Fruit fly (Drosophila melanogaster) whole organism, adult: ENCODE measurements around the gene Cad86C.
A peak's percentile ranks its signal among the peaks of the same experiment; 100 is the strongest.

Experiments
- CG11617 ChIP-seq: fragments of 200-800 bp; sonication (Bioruptor generic); optimal IDR thresholded peaks from 2 replicates; lab custom pipeline; 2017; ENCODE audit warnings: mild to moderate bottlenecking, missing biosample characterization, missing genetic modification reagents, missing genetic modification characterization
- CG12768 ChIP-seq: fragments of 200-800 bp; sonication (Bioruptor generic); optimal IDR thresholded peaks from 2 replicates; lab custom pipeline; 2017; ENCODE audit warnings: missing biosample characterization, missing genetic modification characterization, mild to moderate bottlenecking, moderate library complexity, missing genetic modification reagents
- CG14711 ChIP-seq: fragments of 200-800 bp; sonication (Bioruptor generic); optimal IDR thresholded peaks from 2 replicates; lab custom pipeline; 2018; ENCODE audit warnings: missing biosample characterization, mild to moderate bottlenecking, missing genetic modification characterization, moderate library complexity
- CG1620 ChIP-seq: fragments of 200-800 bp; sonication (Bioruptor generic); optimal IDR thresholded peaks from 2 replicates; lab custom pipeline; 2016; ENCODE audit warnings: missing biosample characterization, missing genetic modification characterization
- CG33017 ChIP-seq: fragments of 200-800 bp; sonication (Bioruptor generic); optimal IDR thresholded peaks from 2 replicates; lab custom pipeline; 2018; ENCODE audit warnings: missing biosample characterization, mild to moderate bottlenecking, missing genetic modification characterization, moderate library complexity
- CG5204 ChIP-seq: fragments of 200-800 bp; sonication (Bioruptor generic); optimal IDR thresholded peaks from 2 replicates; lab custom pipeline; 2016; ENCODE audit warnings: missing biosample characterization, missing genetic modification characterization
- CG7045 ChIP-seq: fragments of 200-800 bp; sonication (Bioruptor generic); optimal IDR thresholded peaks from 2 replicates; lab custom pipeline; 2017; ENCODE audit warnings: missing biosample characterization, mild to moderate bottlenecking, missing genetic modification characterization
- CG7101 ChIP-seq: fragments of 200-800 bp; sonication (Bioruptor generic); optimal IDR thresholded peaks from 2 replicates; lab custom pipeline; 2018; ENCODE audit warnings: missing biosample characterization, mild to moderate bottlenecking, missing genetic modification characterization, moderate library complexity
- Clk ChIP-seq: fragments of 200-800 bp; sonication (Bioruptor generic); optimal IDR thresholded peaks from 2 replicates; lab custom pipeline; 2017; ENCODE audit warnings: missing biosample characterization, missing genetic modification characterization
- Crg-1 ChIP-seq: fragments of 200-800 bp; sonication (Bioruptor generic); optimal IDR thresholded peaks from 2 replicates; lab custom pipeline; 2016; ENCODE audit warnings: missing biosample characterization, missing genetic modification characterization
- Hr96 ChIP-seq: fragments of 200-800 bp; sonication (Bioruptor generic); optimal IDR thresholded peaks from 2 replicates; lab custom pipeline; 2016; ENCODE audit warnings: missing biosample characterization, missing genetic modification characterization
- Mnt ChIP-seq: fragments of 200-800 bp; sonication (Bioruptor generic); optimal IDR thresholded peaks from 2 replicates; lab custom pipeline; 2016; ENCODE audit warnings: missing biosample characterization, mild to moderate bottlenecking, missing genetic modification characterization
- bab1 ChIP-seq: fragments of 200-800 bp; sonication (Bioruptor generic); optimal IDR thresholded peaks from 3 replicates; lab custom pipeline; 2019; ENCODE audit warnings: missing biosample characterization, mild to moderate bottlenecking, missing genetic modification characterization, moderate library complexity
- cic ChIP-seq: fragments of 200-800 bp; sonication (Bioruptor generic); optimal IDR thresholded peaks from 2 replicates; lab custom pipeline; 2017; ENCODE audit warnings: missing biosample characterization, mild to moderate bottlenecking, missing genetic modification characterization, moderate library complexity
- cnc ChIP-seq, 2 experiments: fragments of >200 bp; optimal IDR thresholded peaks; 2 replicates each; lab custom pipeline; 2017
- kay ChIP-seq: fragments of 200-800 bp; sonication (Bioruptor generic); peaks from one replicate; lab custom pipeline; 2016; ENCODE audit warnings: missing biosample characterization, missing genetic modification characterization, borderline replicate concordance
- ovo ChIP-seq: fragments of 200-800 bp; sonication (Bioruptor generic); optimal IDR thresholded peaks from 2 replicates; lab custom pipeline; 2016; ENCODE audit warnings: missing biosample characterization, missing genetic modification characterization
- pad ChIP-seq: fragments of 200-800 bp; sonication (Bioruptor generic); optimal IDR thresholded peaks from 3 replicates; lab custom pipeline; 2017; ENCODE audit warnings: missing biosample characterization, missing genetic modification characterization, mild to moderate bottlenecking, moderate library complexity, missing genetic modification reagents
- tj ChIP-seq: fragments of 200-800 bp; sonication (Bioruptor generic); optimal IDR thresholded peaks from 3 replicates; lab custom pipeline; 2017; ENCODE audit warnings: missing biosample characterization, mild to moderate bottlenecking, missing genetic modification characterization, moderate library complexity
- toe ChIP-seq: fragments of 200-800 bp; sonication (Bioruptor generic); optimal IDR thresholded peaks from 2 replicates; lab custom pipeline; 2016; ENCODE audit warnings: missing biosample characterization, missing genetic modification characterization

Gene Cad86C

dm6 chr3R:10863956-10864355, 37.1 kb downstream of the Cad86C start:
- peak; percentile 41 for TF ChIP-seq ovo (GFP tag; lab: Kevin White, UChicago)
- TF ChIP-seq Crg-1 (GFP tag; lab: Kevin White, UChicago) = no peak
- TF ChIP-seq pad (GFP tag; lab: Kevin White, UChicago) = no peak

dm6 chr3R:10868427-10868962, 41.6 kb downstream of the Cad86C start, which contains the start of the genes SelR and Tsp86D:
TSS of gene SelR (minus strand) at chr3R:10868642.
TSS of gene Tsp86D (plus strand) at chr3R:10868708.
- peak; percentile 56 for TF ChIP-seq CG33017 (tag; lab: Kevin White, UChicago)
- peak; percentile 54 for TF ChIP-seq CG7045
- TF ChIP-seq kay (GFP tag; lab: Kevin White, UChicago) = no peak
- peak; percentile 37 for TF ChIP-seq Clk (GFP tag; lab: Kevin White, UChicago)
- TF ChIP-seq toe = no peak
- peak; percentile 69 for TF ChIP-seq bab1 (GFP tag; lab: Kevin White, UChicago)
- TF ChIP-seq CG7101 = peak; percentile 53
- peak; percentile 54 for TF ChIP-seq CG12768 (GFP tag; lab: Kevin White, UChicago)
- TF ChIP-seq CG5204 (GFP tag; lab: Kevin White, UChicago) = no peak
- TF ChIP-seq pad (GFP tag; lab: Kevin White, UChicago) = peak; percentile 31
- TF ChIP-seq CG14711 (tag; lab: Kevin White, UChicago) = peak; percentile 50
- TF ChIP-seq Hr96 (GFP tag; lab: Kevin White, UChicago) = no peak
- TF ChIP-seq cnc (optimal IDR thresholded peaks at IDR 0.05; lab: Kevin White, UChicago) = no peak
- TF ChIP-seq CG1620 (GFP tag; lab: Kevin White, UChicago) = peak; percentile 16
- peak; percentile 6 for TF ChIP-seq ovo (GFP tag; lab: Kevin White, UChicago)
- peak; percentile 69 for TF ChIP-seq Mnt (GFP tag; lab: Kevin White, UChicago)
- TF ChIP-seq CG11617 = peak; percentile 61
- TF ChIP-seq tj (GFP tag; lab: Kevin White, UChicago) = peak; percentile 90
- no peak for TF ChIP-seq Crg-1 (GFP tag; lab: Kevin White, UChicago)
- peak; percentile 83 for TF ChIP-seq cic (GFP tag; lab: Kevin White, UChicago)

dm6 chr3R:10870561-10870960, 43.7 kb downstream of the Cad86C start:
- peak; percentile 32 for TF ChIP-seq cic (GFP tag; lab: Kevin White, UChicago)
- no peak for TF ChIP-seq CG12768 (GFP tag; lab: Kevin White, UChicago)
- TF ChIP-seq tj (GFP tag; lab: Kevin White, UChicago) = peak; percentile 8

dm6 chr3R:10872148-10872783, 45.4 kb downstream of the Cad86C start, which contains the start of gene Fdh:
TSS of gene Fdh (minus strand) at chr3R:10872381.
- TF ChIP-seq CG14711 (tag; lab: Kevin White, UChicago) (peak; percentile 77), CG12768 (GFP tag; lab: Kevin White, UChicago) (peak; percentile 62), CG1620 (GFP tag; lab: Kevin White, UChicago) (peak; percentile 3), toe (no peak), Clk (GFP tag; lab: Kevin White, UChicago) (no peak), CG11617 (peak; percentile 74), Hr96 (GFP tag; lab: Kevin White, UChicago) (no peak), cic (GFP tag; lab: Kevin White, UChicago) (peak; percentile 8), CG33017 (tag; lab: Kevin White, UChicago) (peak; percentile 72), Mnt (GFP tag; lab: Kevin White, UChicago) (peak; percentile 41), cnc (optimal IDR thresholded peaks at IDR 0.05; lab: Kevin White, UChicago) (peak in 1 of 2 experiments; percentile 52), kay (GFP tag; lab: Kevin White, UChicago) (peak; percentile 82), ovo (GFP tag; lab: Kevin White, UChicago) (peak; percentile 4), bab1 (GFP tag; lab: Kevin White, UChicago) (peak; percentile 58), CG5204 (GFP tag; lab: Kevin White, UChicago) (no peak), CG7045 (peak; percentile 23), tj (GFP tag; lab: Kevin White, UChicago) (peak; percentile 28), CG7101 (peak; percentile 69), pad (GFP tag; lab: Kevin White, UChicago) (peak; percentile 41), Crg-1 (GFP tag; lab: Kevin White, UChicago) (peak; percentile 6)

- no peak for TF ChIP-seq cnc (optimal IDR thresholded peaks at IDR 0.05; lab: Kevin White, UChicago)
- TF ChIP-seq CG33017 (tag; lab: Kevin White, UChicago) = no peak
- TF ChIP-seq CG12768 (GFP tag; lab: Kevin White, UChicago) = no peak
- TF ChIP-seq Crg-1 (GFP tag; lab: Kevin White, UChicago) = no peak
- TF ChIP-seq CG5204 (GFP tag; lab: Kevin White, UChicago) = no peak
- no peak for TF ChIP-seq Clk (GFP tag; lab: Kevin White, UChicago)
These were observed 45.9 kb downstream of the Cad86C start, which contains the start of gene CG4596 for dm6 chr3R:10872820-10873219. TSS of gene CG4596 (plus strand) at chr3R:10873038.
